Fruit fly (Drosophila melanogaster) Kc167 (cell line): Measurements from ENCODE around the gene janA.

Experiments
- Myc ChIP-seq: fragments of >200 bp; optimal IDR thresholded peaks from 2 replicates; lab custom pipeline; 2017; ENCODE audit warnings: missing external identifiers
- Sin3A ChIP-seq: fragments of >200 bp; optimal IDR thresholded peaks from 2 replicates; lab custom pipeline; 2018; ENCODE audit warnings: missing external identifiers
- h ChIP-seq: fragments of >200 bp; optimal IDR thresholded peaks from 3 replicates; lab custom pipeline; 2018; ENCODE audit warnings: missing external identifiers
- insv ChIP-seq: fragments of >200 bp; optimal IDR thresholded peaks from 3 replicates; lab custom pipeline; 2018; ENCODE audit warnings: missing external identifiers
- psq ChIP-seq: fragments of >200 bp; optimal IDR thresholded peaks from 2 replicates; lab custom pipeline; 2017; ENCODE audit warnings: missing external identifiers
- ttk ChIP-seq: sonication (Bioruptor generic); optimal IDR thresholded peaks from 2 replicates; lab custom pipeline; 2017; ENCODE audit warnings: missing external identifiers

janA gene

DNA sequence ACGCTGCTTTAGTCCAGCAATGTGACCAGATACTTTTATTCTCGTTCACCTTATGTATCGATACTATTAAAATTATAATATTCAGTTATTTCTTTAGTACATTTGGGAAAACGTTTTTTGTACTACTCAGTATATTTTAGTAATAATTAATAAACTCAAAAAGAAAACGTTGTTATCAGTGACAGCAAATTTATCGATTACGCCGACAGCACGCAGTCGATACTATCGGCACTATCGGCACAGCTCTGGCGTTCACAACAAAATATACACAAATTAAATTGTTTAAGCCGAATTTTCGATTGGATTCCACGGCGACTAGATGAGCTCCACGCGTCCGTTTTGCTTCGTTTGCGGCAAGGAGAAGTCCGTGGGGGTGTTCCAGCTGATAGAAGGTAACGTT, at the start of gene janA, which contains the start of the genes Sry-alpha and Sry-beta:
TSS of gene janA (minus strand) at position 40 of the 400 bp plus-strand sequence.
TSS of gene Sry-alpha (plus strand) at position 226 of the 400 bp plus-strand sequence.
TSS of gene Sry-beta (plus strand) at position 226 of the 400 bp plus-strand sequence.
- TF ChIP-seq Sin3A (lab: Kevin White, UChicago), result no peak
- no peak for TF ChIP-seq insv (lab: Kevin White, UChicago)
- TF ChIP-seq psq (lab: Kevin White, UChicago), result no peak
- TF ChIP-seq ttk, result no peak
- no peak for TF ChIP-seq Myc

DNA sequence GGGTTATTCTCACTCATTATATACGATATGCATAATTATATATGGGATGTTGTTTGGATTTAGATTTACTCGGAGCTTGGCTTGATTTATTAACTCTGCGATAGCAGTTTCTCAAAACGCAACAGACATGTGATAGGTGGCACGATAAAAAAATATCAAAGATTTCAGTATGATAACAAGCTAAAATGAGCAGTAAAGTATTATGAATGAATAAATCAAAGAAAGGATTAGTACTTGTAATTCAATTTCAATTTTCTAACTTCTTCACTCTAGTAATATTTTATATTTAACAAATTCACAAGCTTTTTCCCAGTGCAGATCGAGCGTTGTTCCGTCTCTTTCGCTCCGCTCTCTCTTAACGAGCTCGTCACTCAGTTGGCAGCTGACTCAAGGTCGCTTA, 44.8 kb upstream of the janA start:
- TF ChIP-seq insv (lab: Kevin White, UChicago) (no peak), psq (lab: Kevin White, UChicago) (no peak), h (no peak), Sin3A (lab: Kevin White, UChicago) (no peak), ttk (no peak), Myc (no peak)

DNA sequence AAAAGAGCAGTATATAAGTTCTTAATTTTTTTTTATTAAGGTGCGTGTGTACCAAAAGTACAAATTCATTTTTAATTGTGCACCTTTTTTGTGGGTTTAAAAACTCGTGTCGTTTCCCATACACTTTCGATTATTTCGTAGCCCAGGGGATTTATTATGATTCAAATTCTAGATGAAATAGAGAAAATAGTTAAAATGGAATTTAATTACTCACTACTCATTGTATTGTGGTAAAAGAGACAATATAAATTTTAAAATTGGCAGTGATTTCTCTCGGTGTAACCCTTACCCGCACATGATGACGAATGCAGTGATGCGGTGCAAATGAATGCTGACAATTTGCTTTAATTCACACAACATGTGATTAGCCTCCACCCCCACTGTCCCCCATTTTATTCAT, 43.9 kb upstream of the janA start:
- no peak for TF ChIP-seq insv (lab: Kevin White, UChicago)
- no peak for TF ChIP-seq h
- no peak for TF ChIP-seq ttk
- no peak for TF ChIP-seq Sin3A (lab: Kevin White, UChicago)
- no peak for TF ChIP-seq Myc
- TF ChIP-seq psq (lab: Kevin White, UChicago), result no peak

DNA sequence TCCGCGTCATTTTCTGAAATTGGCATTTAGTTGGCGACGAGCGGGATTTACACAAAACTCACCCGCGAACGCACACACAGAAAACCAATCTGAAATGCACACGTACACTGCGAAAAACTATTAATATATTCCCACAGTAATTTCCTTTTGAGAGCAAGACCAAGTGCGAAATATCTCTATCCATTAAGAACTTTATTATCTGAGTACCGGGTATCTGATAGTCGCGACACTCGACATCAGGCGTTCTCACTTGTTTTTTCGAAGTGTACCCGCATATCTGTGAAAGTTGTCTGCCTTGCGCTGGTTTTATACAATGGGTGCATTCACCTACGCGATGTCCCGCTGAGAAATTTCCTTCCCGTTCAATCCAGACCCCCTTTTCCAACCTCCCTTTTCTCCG, 36.8 kb upstream of the janA start:
- TF ChIP-seq h (no peak), Myc (no peak), psq (lab: Kevin White, UChicago) (no peak), insv (lab: Kevin White, UChicago) (no peak), ttk (no peak), Sin3A (lab: Kevin White, UChicago) (no peak)

DNA sequence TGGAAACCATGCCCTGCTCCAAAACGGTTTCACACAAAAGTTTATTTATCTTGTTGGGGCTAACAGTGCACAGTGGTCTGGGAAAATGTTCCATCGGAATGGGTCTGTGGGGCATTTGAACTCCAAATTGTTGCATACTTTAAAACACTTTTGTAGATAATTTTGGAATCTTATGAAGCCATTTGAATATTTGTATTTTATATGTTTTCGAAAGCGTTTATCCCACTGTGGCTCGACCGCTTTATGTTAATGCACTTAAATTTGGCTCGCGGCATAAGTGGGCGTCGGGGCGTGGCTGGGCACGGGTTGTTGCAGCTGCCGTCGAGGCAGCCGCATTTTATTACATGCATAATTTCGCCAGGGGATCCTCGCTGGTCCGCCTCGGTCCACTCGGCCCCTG, 32.5 kb upstream of the janA start:
- TF ChIP-seq Sin3A (lab: Kevin White, UChicago) (no peak), ttk (no peak), psq (lab: Kevin White, UChicago) (no peak), Myc (no peak), insv (lab: Kevin White, UChicago) (no peak), h (no peak)

DNA sequence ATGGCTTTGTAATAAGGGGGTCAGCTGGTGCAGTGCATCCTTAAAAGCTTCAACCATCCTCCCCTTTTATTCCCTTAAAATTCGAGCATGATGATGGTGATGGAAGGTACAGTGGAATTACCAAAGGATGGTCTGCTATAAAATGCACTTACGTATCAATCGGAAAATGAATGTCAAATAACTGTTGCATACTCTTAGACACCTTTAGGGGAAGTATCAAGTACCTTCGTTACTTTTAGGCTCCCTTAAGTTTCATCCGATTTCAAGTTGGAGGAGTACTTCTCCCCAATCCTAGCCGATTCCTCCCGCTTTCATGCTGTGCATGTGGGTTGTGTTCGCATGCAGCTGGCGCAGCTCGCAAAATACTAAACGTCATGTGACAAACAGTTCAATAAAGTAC, 30.9 kb upstream of the janA start:
- TF ChIP-seq Sin3A (lab: Kevin White, UChicago), result no peak
- no peak for TF ChIP-seq ttk
- no peak for TF ChIP-seq psq (lab: Kevin White, UChicago)
- no peak for TF ChIP-seq Myc
- TF ChIP-seq h, result no peak
- no peak for TF ChIP-seq insv (lab: Kevin White, UChicago)

DNA sequence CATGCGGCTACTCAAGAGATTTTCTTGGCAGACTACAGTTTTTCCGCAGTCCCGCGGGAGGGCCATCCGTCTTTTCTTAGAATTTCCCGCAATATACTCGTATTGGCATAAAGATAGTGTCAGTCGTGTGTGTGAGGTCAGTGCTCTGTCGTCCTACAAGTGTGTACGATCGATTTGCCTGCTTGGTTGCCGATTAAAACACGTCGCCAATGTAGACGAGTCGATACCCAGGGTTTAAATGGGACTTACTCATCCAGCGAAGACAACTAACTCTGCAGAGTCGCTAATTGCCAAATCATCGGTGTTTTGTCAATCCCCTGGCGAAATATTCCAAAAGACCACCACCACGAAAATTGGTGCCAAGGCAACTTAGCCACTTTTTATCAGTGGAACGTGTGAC, 26.7 kb upstream of the janA start:
- TF ChIP-seq Sin3A (lab: Kevin White, UChicago), result no peak
- TF ChIP-seq ttk, result no peak
- TF ChIP-seq psq (lab: Kevin White, UChicago), result no peak
- TF ChIP-seq insv (lab: Kevin White, UChicago), result no peak
- TF ChIP-seq Myc, result no peak

DNA sequence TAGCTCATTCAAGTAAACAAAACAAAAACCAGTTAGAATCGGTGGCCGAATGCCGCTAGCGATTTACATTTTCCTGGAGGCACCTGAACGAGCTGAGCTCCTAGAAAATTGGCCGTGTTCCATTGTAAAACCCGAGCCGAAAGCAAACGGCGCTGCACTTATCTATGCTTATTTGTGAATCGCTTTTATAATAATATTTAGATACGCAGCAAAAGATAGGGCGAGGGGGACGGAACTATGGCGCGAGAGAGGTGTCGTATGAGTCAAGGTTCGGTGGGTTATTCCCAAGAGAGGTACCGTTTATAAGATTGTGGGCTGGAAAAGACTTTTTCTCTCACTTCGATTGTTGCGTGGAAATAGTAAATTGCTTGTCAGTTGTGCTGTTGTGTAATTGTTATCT, 24.4 kb upstream of the janA start:
- TF ChIP-seq psq (lab: Kevin White, UChicago), result no peak
- no peak for TF ChIP-seq Myc
- no peak for TF ChIP-seq ttk
- no peak for TF ChIP-seq Sin3A (lab: Kevin White, UChicago)
- no peak for TF ChIP-seq h
- TF ChIP-seq insv (lab: Kevin White, UChicago), result no peak

DNA sequence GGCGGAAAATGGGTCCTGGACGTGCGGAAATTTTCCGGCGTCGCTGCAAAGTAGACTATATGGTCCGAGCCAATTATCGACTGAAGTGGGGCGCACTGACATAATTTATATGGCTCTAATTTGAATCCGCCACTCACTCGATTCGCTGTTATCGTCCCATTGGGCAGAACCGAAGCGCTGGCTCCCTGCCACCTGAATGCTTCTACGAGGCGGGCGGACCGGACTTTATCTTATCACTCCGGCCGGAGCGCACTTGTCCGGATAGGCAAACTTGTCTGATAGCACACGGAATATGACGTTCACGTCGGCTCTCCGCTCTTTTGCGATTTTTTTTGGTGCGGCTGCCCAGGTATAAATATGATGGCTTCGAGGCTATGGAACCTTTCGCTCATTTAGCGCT, 23.2 kb upstream of the janA start:
- TF ChIP-seq psq (lab: Kevin White, UChicago) (no peak), Sin3A (lab: Kevin White, UChicago) (no peak), insv (lab: Kevin White, UChicago) (no peak), ttk (no peak), Myc (no peak), h (no peak)

DNA sequence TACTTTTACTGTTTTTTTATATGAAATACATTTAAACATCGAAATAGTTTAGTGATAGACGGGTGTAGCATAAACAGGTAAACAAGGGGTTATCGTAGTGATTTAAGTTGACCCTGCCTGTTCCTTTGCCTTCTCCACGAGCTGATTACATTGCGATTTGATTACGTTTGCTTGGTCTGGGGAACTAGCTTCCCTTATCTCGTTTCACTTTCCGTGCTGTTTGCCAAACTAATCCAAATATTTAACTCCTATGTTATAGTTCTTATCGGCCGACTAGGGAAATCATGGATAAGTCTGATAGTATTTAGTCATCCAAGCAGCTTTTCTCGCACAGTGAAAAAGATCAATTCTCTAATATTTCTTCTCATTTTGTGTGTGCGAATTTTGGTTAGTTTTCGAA, 22.6 kb upstream of the janA start:
- TF ChIP-seq Myc, result no peak

DNA sequence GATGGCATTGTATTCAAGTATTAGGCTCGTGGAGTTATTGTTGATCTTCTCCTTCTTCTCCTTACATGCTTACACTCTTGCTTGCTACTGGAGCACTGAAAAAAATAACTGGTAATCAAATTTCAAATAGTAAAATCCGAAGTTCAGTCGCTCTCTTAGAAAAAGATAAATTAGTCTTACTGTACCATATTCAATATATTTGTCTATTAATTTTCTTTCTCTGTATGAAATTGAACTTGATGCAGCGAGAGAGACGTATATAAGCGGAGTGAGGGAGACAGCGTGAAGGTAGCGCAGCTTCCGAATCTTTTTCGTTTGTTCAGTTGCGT, 21.8 kb upstream of the janA start:
- TF ChIP-seq ttk, result no peak
- no peak for TF ChIP-seq Sin3A (lab: Kevin White, UChicago)
- TF ChIP-seq h, result no peak
- no peak for TF ChIP-seq Myc
- TF ChIP-seq psq (lab: Kevin White, UChicago), result no peak
- TF ChIP-seq insv (lab: Kevin White, UChicago), result no peak

DNA sequence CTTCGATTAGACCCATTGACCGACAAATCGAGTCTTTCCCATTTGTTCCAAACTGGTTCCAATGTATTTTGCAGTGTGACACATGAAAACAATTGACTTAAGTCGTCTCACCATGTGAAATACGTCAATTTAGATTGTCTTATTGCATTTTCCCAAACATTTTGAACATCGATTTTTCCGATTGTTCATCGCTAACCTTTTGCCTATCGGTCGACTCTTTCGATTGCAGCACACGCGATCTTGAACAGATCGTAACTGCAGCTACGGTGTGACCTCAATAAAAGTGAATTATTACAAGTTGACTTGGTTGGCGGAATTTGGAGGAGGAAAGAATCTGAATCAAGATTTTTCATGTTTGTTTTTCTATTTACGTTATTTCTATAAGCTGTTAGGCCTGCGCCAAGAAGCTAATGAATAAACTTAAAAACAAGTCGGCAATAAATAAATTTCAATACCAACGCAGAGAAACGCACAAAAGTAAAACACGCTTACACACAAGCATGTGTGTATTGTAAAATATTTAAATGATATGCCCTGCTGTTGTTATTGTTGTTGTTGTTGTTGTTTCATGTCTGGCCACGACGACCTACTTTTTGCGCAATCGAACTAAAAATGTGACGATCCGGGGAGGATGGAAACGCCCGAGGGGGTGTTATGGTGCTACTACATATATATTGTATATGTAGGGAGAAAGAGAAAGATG, 21.3 kb upstream of the janA start:
- TF ChIP-seq Sin3A (lab: Kevin White, UChicago) (no peak), Myc (no peak), h (no peak), psq (lab: Kevin White, UChicago) (no peak), ttk (no peak), insv (lab: Kevin White, UChicago) (no peak)

DNA sequence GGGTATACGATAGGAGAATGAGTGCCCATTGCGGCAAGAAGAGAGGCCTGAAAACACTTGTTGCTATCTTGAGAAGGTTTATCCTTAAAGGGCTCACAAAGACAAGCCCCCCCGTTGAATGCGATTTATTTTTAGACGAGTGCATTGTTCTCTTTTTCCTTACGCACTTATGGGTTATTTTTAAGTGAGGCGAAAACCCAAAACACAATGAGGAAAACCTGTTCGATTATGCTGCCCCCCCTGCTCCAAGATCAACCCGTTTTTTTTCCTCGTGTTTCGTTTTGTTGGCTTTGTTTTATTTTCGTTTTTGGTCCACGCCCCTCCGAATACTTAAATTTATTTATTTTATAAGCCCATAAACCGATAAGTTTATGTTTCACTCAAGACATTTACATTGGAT, 20.6 kb upstream of the janA start:
- TF ChIP-seq psq (lab: Kevin White, UChicago) (no peak), insv (lab: Kevin White, UChicago) (no peak), Sin3A (lab: Kevin White, UChicago) (no peak), h (no peak), ttk (no peak), Myc (no peak)
